Worm (Caenorhabditis elegans) whole organism, L2 larva: ENCODE results near the gene nuo-5.
A peak's percentile ranks its signal among the peaks of the same experiment; 100 is the strongest.

Experiments used
- C34F6.9 ChIP-seq: fragments of 150-350 bp; optimal IDR thresholded peaks from 2 replicates; lab custom pipeline; 2014; ENCODE audit warnings: missing biosample characterization, missing genetic modification characterization
- F13H6.1 ChIP-seq: sonication (generic microtip); optimal IDR thresholded peaks from 2 replicates; lab custom pipeline; 2016; ENCODE audit warnings: missing genetic modification characterization, missing compliant biosample characterization
- ZK546.5 ChIP-seq: sonication (generic microtip); optimal IDR thresholded peaks from 2 replicates; lab custom pipeline; 2017; ENCODE audit warnings: missing biosample characterization, missing genetic modification characterization
- alr-1 ChIP-seq: fragments of 150-350 bp; optimal IDR thresholded peaks from 2 replicates; lab custom pipeline; 2014; ENCODE audit warnings: missing biosample characterization, missing genetic modification characterization
- ama-1 ChIP-seq: fragments of 150-350 bp; optimal IDR thresholded peaks from 2 replicates; lab custom pipeline; 2018; ENCODE audit warnings: inconsistent platforms
- ceh-82 ChIP-seq: fragments of 150-350 bp; optimal IDR thresholded peaks from 2 replicates; lab custom pipeline; 2014; ENCODE audit warnings: missing biosample characterization, missing genetic modification characterization
- crh-2 ChIP-seq: sonication (generic microtip); optimal IDR thresholded peaks from 2 replicates; lab custom pipeline; 2017; ENCODE audit warnings: missing biosample characterization, missing genetic modification characterization
- dmd-4 ChIP-seq: sonication (generic microtip); optimal IDR thresholded peaks from 2 replicates; lab custom pipeline; 2017; ENCODE audit warnings: missing biosample characterization, missing genetic modification characterization
- elt-1 ChIP-seq: fragments of 150-350 bp; optimal IDR thresholded peaks from 2 replicates; lab custom pipeline; 2014; ENCODE audit warnings: missing biosample characterization, missing genetic modification characterization
- elt-3 ChIP-seq: sonication (generic microtip); optimal IDR thresholded peaks from 2 replicates; lab custom pipeline; 2017; ENCODE audit warnings: missing biosample characterization, missing genetic modification characterization
- fos-1 ChIP-seq: fragments of 150-350 bp; optimal IDR thresholded peaks from 2 replicates; lab custom pipeline; 2014; ENCODE audit warnings: missing biosample characterization, missing genetic modification characterization
- gmeb-1 ChIP-seq: fragments of 150-350 bp; optimal IDR thresholded peaks from 2 replicates; lab custom pipeline; 2014; ENCODE audit warnings: missing biosample characterization, missing genetic modification characterization
- lsy-2 ChIP-seq, 2 experiments: fragments of 150-350 bp in 1 of 2; sonication (generic microtip) in 1 of 2; optimal IDR thresholded peaks; 2 replicates each; lab custom pipeline; 2014 to 2017; ENCODE audit warnings: missing biosample characterization in 2 of 2, missing genetic modification characterization in 2 of 2
- mab-5 ChIP-seq: fragments of 150-350 bp; optimal IDR thresholded peaks from 2 replicates; lab custom pipeline; 2014; ENCODE audit warnings: missing biosample characterization, missing genetic modification characterization
- mbf-1 ChIP-seq: sonication (generic microtip); optimal IDR thresholded peaks from 2 replicates; lab custom pipeline; 2017; ENCODE audit warnings: missing biosample characterization, missing genetic modification characterization
- mdl-1 ChIP-seq, 2 experiments: fragments of 150-350 bp in 1 of 2; sonication (generic microtip) in 1 of 2; optimal IDR thresholded peaks; 2 replicates each; lab custom pipeline; 2017; ENCODE audit warnings: missing biosample characterization in 2 of 2, missing genetic modification characterization in 2 of 2
- nhr-10 ChIP-seq: sonication (generic microtip); optimal IDR thresholded peaks from 2 replicates; lab custom pipeline; 2017; ENCODE audit warnings: missing biosample characterization, missing genetic modification characterization
- nhr-11 ChIP-seq: fragments of 150-350 bp; optimal IDR thresholded peaks from 2 replicates; lab custom pipeline; 2014; ENCODE audit warnings: missing biosample characterization, missing genetic modification characterization
- nhr-12 ChIP-seq: fragments of 150-350 bp; optimal IDR thresholded peaks from 2 replicates; lab custom pipeline; 2014; ENCODE audit warnings: missing biosample characterization, missing genetic modification characterization
- nhr-129 ChIP-seq: fragments of 150-350 bp; optimal IDR thresholded peaks from 2 replicates; lab custom pipeline; 2014; ENCODE audit warnings: missing biosample characterization, missing genetic modification characterization
- nhr-237 ChIP-seq: fragments of 150-350 bp; optimal IDR thresholded peaks from 2 replicates; lab custom pipeline; 2014; ENCODE audit warnings: missing biosample characterization, missing genetic modification characterization
- nhr-6 ChIP-seq: fragments of 150-350 bp; optimal IDR thresholded peaks from 2 replicates; lab custom pipeline; 2014; ENCODE audit warnings: missing biosample characterization, missing genetic modification characterization
- peb-1 ChIP-seq: fragments of 150-350 bp; optimal IDR thresholded peaks from 2 replicates; lab custom pipeline; 2014; ENCODE audit warnings: missing biosample characterization, missing genetic modification characterization
- sem-4 ChIP-seq: fragments of 150-350 bp; optimal IDR thresholded peaks from 2 replicates; lab custom pipeline; 2014; ENCODE audit warnings: missing biosample characterization, missing genetic modification reagents, missing genetic modification characterization
- skn-1 ChIP-seq: sonication (generic microtip); optimal IDR thresholded peaks from 2 replicates; lab custom pipeline; 2017; ENCODE audit warnings: missing biosample characterization, missing genetic modification characterization
- sma-3 ChIP-seq: sonication (generic microtip); optimal IDR thresholded peaks from 2 replicates; lab custom pipeline; 2016; ENCODE audit warnings: missing genetic modification reagents, missing genetic modification characterization, missing compliant biosample characterization
- snpc-4 ChIP-seq: fragments of 150-350 bp; optimal IDR thresholded peaks from 2 replicates; lab custom pipeline; 2014; ENCODE audit warnings: missing biosample characterization, missing genetic modification characterization
- unc-39 ChIP-seq: fragments of 150-350 bp; optimal IDR thresholded peaks from 2 replicates; lab custom pipeline; 2014; ENCODE audit warnings: missing biosample characterization, missing genetic modification characterization
- unc-55 ChIP-seq: fragments of 150-350 bp; sonication (generic microtip); optimal IDR thresholded peaks from 3 replicates; lab custom pipeline; 2014; ENCODE audit warnings: missing biosample characterization, missing genetic modification reagents, missing genetic modification characterization
- zag-1 ChIP-seq: fragments of 150-350 bp; optimal IDR thresholded peaks from 2 replicates; lab custom pipeline; 2014; ENCODE audit warnings: missing biosample characterization, missing genetic modification characterization
- ztf-1 ChIP-seq: fragments of 200-800 bp; sonication (Bioruptor generic); conservative IDR thresholded peaks from 2 replicates; pipeline ENCODE4 v1.3.6; 2022; ENCODE audit warnings: missing genetic modification characterization, missing compliant biosample characterization

The nuo-5 gene

ce11 chrV:2738174-2738573, 39.4 kb downstream of the nuo-5 start, which contains the start of gene srg-56:
srg-56 (minus strand) TSS chrV:2738274.
- no peak for TF ChIP-seq crh-2 (tag; lab: Kevin White, UChicago)
- TF ChIP-seq elt-3 (tag; lab: Kevin White, UChicago), result no peak
- TF ChIP-seq zag-1 (tag; lab: Kevin White, UChicago), result no peak
- no peak for TF ChIP-seq peb-1
- no peak for TF ChIP-seq lsy-2 (tag; optimal IDR thresholded peaks at IDR 0.05; lab: Kevin White, UChicago)
- no peak for TF ChIP-seq nhr-11 (tag; lab: Kevin White, UChicago)
- TF ChIP-seq nhr-12, result no peak
- no peak for TF ChIP-seq sma-3
- TF ChIP-seq nhr-6, result no peak
- TF ChIP-seq ztf-1 (GFP tag; lab: Robert Waterston, UW), result no peak
- TF ChIP-seq ZK546.5 (tag; lab: Kevin White, UChicago), result no peak
- no peak for TF ChIP-seq F13H6.1 (tag; lab: Kevin White, UChicago)
- TF ChIP-seq ama-1, result no peak
- no peak for TF ChIP-seq mbf-1 (tag; lab: Kevin White, UChicago)
- no peak for TF ChIP-seq mdl-1 (tag; optimal IDR thresholded peaks at IDR 0.05; lab: Kevin White, UChicago)
- TF ChIP-seq unc-39, result no peak
- TF ChIP-seq fos-1 (tag; lab: Kevin White, UChicago), result no peak
- TF ChIP-seq elt-1 (tag; lab: Kevin White, UChicago), result no peak

- TF ChIP-seq snpc-4 (peak; percentile 8), nhr-10 (tag; lab: Kevin White, UChicago) (no peak), sma-3 (no peak)
These were observed 40.8 kb downstream of the nuo-5 start for ce11 chrV:2739607-2740006.

- TF ChIP-seq F13H6.1 (tag; lab: Kevin White, UChicago) (no peak), ceh-82 (tag; lab: Kevin White, UChicago) (no peak), nhr-129 (tag; lab: Kevin White, UChicago) (no peak), unc-55 (GFP tag; lab: Kevin White, UChicago) (no peak), peb-1 (no peak), alr-1 (tag; lab: Kevin White, UChicago) (no peak), ztf-1 (GFP tag; lab: Robert Waterston, UW) (no peak), nhr-6 (no peak), gmeb-1 (no peak), nhr-12 (no peak), skn-1 (tag; lab: Kevin White, UChicago) (no peak), fos-1 (tag; lab: Kevin White, UChicago) (no peak), elt-3 (tag; lab: Kevin White, UChicago) (no peak), snpc-4 (no peak), C34F6.9 (tag; lab: Kevin White, UChicago) (no peak), unc-39 (no peak)
These were observed 41.5 kb downstream of the nuo-5 start, which contains the start of gene srg-61 for ce11 chrV:2740228-2740627. srg-61 (minus strand) TSS chrV:2740328.

ce11 chrV:2742298-2742697, 43.5 kb downstream of the nuo-5 start, which contains the start of gene srg-62:
srg-62 (minus strand) TSS chrV:2742398.
- TF ChIP-seq nhr-129 (tag; lab: Kevin White, UChicago), result no peak
- TF ChIP-seq lsy-2 (tag; optimal IDR thresholded peaks at IDR 0.05; lab: Kevin White, UChicago), result no peak
- TF ChIP-seq gmeb-1, result no peak
- no peak for TF ChIP-seq dmd-4
- no peak for TF ChIP-seq elt-3 (tag; lab: Kevin White, UChicago)
- TF ChIP-seq mab-5 (tag; lab: Kevin White, UChicago), result no peak
- TF ChIP-seq nhr-237 (tag; lab: Kevin White, UChicago), result no peak
- TF ChIP-seq elt-1 (tag; lab: Kevin White, UChicago), result no peak
- no peak for TF ChIP-seq skn-1 (tag; lab: Kevin White, UChicago)
- no peak for TF ChIP-seq nhr-11 (tag; lab: Kevin White, UChicago)
- TF ChIP-seq ztf-1 (GFP tag; lab: Robert Waterston, UW), result no peak
- TF ChIP-seq ZK546.5 (tag; lab: Kevin White, UChicago), result no peak
- no peak for TF ChIP-seq sem-4 (tag; lab: Kevin White, UChicago)
- TF ChIP-seq nhr-12, result no peak

ce11 chrV:2746404-2746803, 47.6 kb downstream of the nuo-5 start:
- no peak for TF ChIP-seq sem-4 (tag; lab: Kevin White, UChicago)

- TF ChIP-seq unc-55 (GFP tag; lab: Kevin White, UChicago), result no peak
These were observed 51.2 kb downstream of the nuo-5 start, which contains the start of gene srx-24 for ce11 chrV:2750006-2750405. srx-24 (minus strand) TSS chrV:2750106.
